Fruit fly (Drosophila melanogaster) whole organism, embryonic: ENCODE results near the gene CG15141.

ENCODE experiments used
- BEAF-32 ChIP-seq: fragments of 200-800 bp; sonication (Bioruptor generic); optimal IDR thresholded peaks from 3 replicates; lab custom pipeline; 2017; ENCODE audit warnings: missing biosample characterization, missing genetic modification characterization, mild to moderate bottlenecking, moderate library complexity, missing genetic modification reagents
- C15 ChIP-seq: fragments of 200-800 bp; sonication (Bioruptor generic); IDR thresholded peaks from 3 replicates; pipeline ENCODE4 v1.3.6; 2022; ENCODE audit warnings: missing biosample characterization, missing genetic modification characterization
- CG10431 ChIP-seq: fragments of 200-800 bp; sonication (Bioruptor generic); optimal IDR thresholded peaks from 3 replicates; lab custom pipeline; 2018; ENCODE audit warnings: missing biosample characterization, mild to moderate bottlenecking, missing genetic modification characterization
- CG11398 ChIP-seq: fragments of 200-800 bp; sonication (Bioruptor generic); optimal IDR thresholded peaks from 2 replicates; lab custom pipeline; 2016; ENCODE audit warnings: missing biosample characterization, missing genetic modification characterization
- CG12071 ChIP-seq: fragments of 200-800 bp; sonication (Bioruptor generic); optimal IDR thresholded peaks from 3 replicates; lab custom pipeline; 2018; ENCODE audit warnings: missing biosample characterization, mild to moderate bottlenecking, missing genetic modification characterization
- CG1233 ChIP-seq: fragments of 200-800 bp; sonication (Bioruptor generic); optimal IDR thresholded peaks from 4 replicates; lab custom pipeline; 2018; ENCODE audit warnings: missing biosample characterization, mild to moderate bottlenecking, missing genetic modification characterization
- CG13424 ChIP-seq: fragments of 200-800 bp; sonication (Bioruptor generic); optimal IDR thresholded peaks from 2 replicates; lab custom pipeline; 2019; ENCODE audit warnings: missing biosample characterization, mild to moderate bottlenecking, missing genetic modification characterization, moderate library complexity
- CG15011 ChIP-seq: fragments of 200-800 bp; sonication (Bioruptor generic); optimal IDR thresholded peaks from 3 replicates; lab custom pipeline; 2018; ENCODE audit warnings: missing biosample characterization, mild to moderate bottlenecking, missing genetic modification characterization
- CG15073 ChIP-seq: fragments of 200-800 bp; sonication (Bioruptor generic); optimal IDR thresholded peaks from 2 replicates; lab custom pipeline; 2016; ENCODE audit warnings: missing biosample characterization, missing genetic modification characterization
- CG15269 ChIP-seq: fragments of 200-800 bp; sonication (Bioruptor generic); optimal IDR thresholded peaks from 2 replicates; lab custom pipeline; 2018; ENCODE audit warnings: missing biosample characterization, mild to moderate bottlenecking, missing genetic modification characterization, moderate library complexity
- CG16815 ChIP-seq: fragments of 200-800 bp; sonication (Bioruptor generic); optimal IDR thresholded peaks from 3 replicates; lab custom pipeline; 2017; ENCODE audit warnings: missing biosample characterization, mild to moderate bottlenecking, missing genetic modification characterization
- CG17328 ChIP-seq: fragments of 200-800 bp; sonication (Bioruptor generic); IDR thresholded peaks from 2 replicates; pipeline ENCODE4 v1.3.6; 2022; ENCODE audit warnings: missing biosample characterization, missing genetic modification characterization
- CG17361 ChIP-seq: fragments of 200-800 bp; sonication (Bioruptor generic); IDR thresholded peaks from 3 replicates; pipeline ENCODE4 v1.3.6; 2022; ENCODE audit warnings: missing biosample characterization, missing genetic modification characterization
- CG2120 ChIP-seq: fragments of 200-800 bp; sonication (Bioruptor generic); optimal IDR thresholded peaks from 3 replicates; lab custom pipeline; 2016; ENCODE audit warnings: missing biosample characterization, missing genetic modification characterization
- CG2678 ChIP-seq: fragments of 200-800 bp; sonication (Bioruptor generic); optimal IDR thresholded peaks from 3 replicates; lab custom pipeline; 2019; ENCODE audit warnings: missing biosample characterization, mild to moderate bottlenecking, missing genetic modification characterization, moderate library complexity
- CG30431 ChIP-seq: fragments of 200-800 bp; sonication (Bioruptor generic); optimal IDR thresholded peaks from 2 replicates; lab custom pipeline; 2017; ENCODE audit warnings: missing biosample characterization, missing genetic modification characterization
- CG31224 ChIP-seq: fragments of 200-800 bp; sonication (Bioruptor generic); IDR thresholded peaks from 2 replicates; pipeline ENCODE4 v1.3.6; 2022; ENCODE audit warnings: missing biosample characterization, missing genetic modification characterization
- CG31441 ChIP-seq: fragments of 200-800 bp; sonication (Bioruptor generic); IDR thresholded peaks from 2 replicates; pipeline ENCODE4 v1.3.6; 2022; ENCODE audit warnings: missing biosample characterization, missing genetic modification characterization
- CG33213 ChIP-seq: fragments of 200-800 bp; sonication (Bioruptor generic); optimal IDR thresholded peaks from 3 replicates; lab custom pipeline; 2016; ENCODE audit warnings: missing biosample characterization, missing genetic modification characterization
- CG4404 ChIP-seq: fragments of 200-800 bp; sonication (Bioruptor generic); IDR thresholded peaks from 2 replicates; pipeline ENCODE4 v1.3.6; 2022; ENCODE audit warnings: missing biosample characterization, missing genetic modification characterization
- CG9797 ChIP-seq: fragments of 200-800 bp; sonication (Bioruptor generic); optimal IDR thresholded peaks from 3 replicates; lab custom pipeline; 2018; ENCODE audit warnings: missing biosample characterization, mild to moderate bottlenecking, missing genetic modification characterization
- CG9876 ChIP-seq: fragments of 200-800 bp; sonication (Bioruptor generic); optimal IDR thresholded peaks from 2 replicates; lab custom pipeline; 2016; ENCODE audit warnings: missing biosample characterization, missing genetic modification characterization
- Chrac-16 ChIP-seq: fragments of 200-800 bp; sonication (Bioruptor generic); optimal IDR thresholded peaks from 3 replicates; lab custom pipeline; 2016; ENCODE audit warnings: missing biosample characterization, missing genetic modification characterization
- D ChIP-seq, 2 experiments: fragments of 200-800 bp in 1 of 2; fragments of >200 bp in 1 of 2; sonication (Bioruptor generic) in 1 of 2; optimal IDR thresholded peaks; 2 replicates in 1 of 2; 3 replicates in 1 of 2; lab custom pipeline; 2017; ENCODE audit warnings: mild to moderate bottlenecking in 1 of 2, missing biosample characterization in 1 of 2, missing genetic modification characterization in 1 of 2, missing genetic modification reagents in 1 of 2
- D19A ChIP-seq: fragments of 200-800 bp; optimal IDR thresholded peaks from 3 replicates; lab custom pipeline; 2019; ENCODE audit warnings: missing biosample characterization, mild to moderate bottlenecking, missing genetic modification characterization, moderate library complexity
- Ets65A ChIP-seq: fragments of 200-800 bp; sonication (Bioruptor generic); peaks from one replicate; lab custom pipeline; 2016; ENCODE audit warnings: missing biosample characterization, missing genetic modification characterization
- H2.0 ChIP-seq: fragments of 200-800 bp; sonication (Bioruptor generic); IDR thresholded peaks from 2 replicates; pipeline ENCODE4 v1.3.6; 2022; ENCODE audit warnings: missing biosample characterization, missing genetic modification characterization
- Kr ChIP-seq: fragments of 200-800 bp; sonication (Bioruptor generic); optimal IDR thresholded peaks from 2 replicates; lab custom pipeline; 2017; ENCODE audit warnings: missing biosample characterization, mild to moderate bottlenecking, missing genetic modification characterization
- Lhr ChIP-seq: fragments of 200-800 bp; sonication (Bioruptor generic); optimal IDR thresholded peaks from 3 replicates; lab custom pipeline; 2017; ENCODE audit warnings: mild to moderate bottlenecking, missing biosample characterization, missing genetic modification reagents, missing genetic modification characterization
- MTF-1 ChIP-seq: fragments of 200-800 bp; sonication (Bioruptor generic); optimal IDR thresholded peaks from 2 replicates; lab custom pipeline; 2018; ENCODE audit warnings: missing biosample characterization, mild to moderate bottlenecking, missing genetic modification characterization, borderline replicate concordance
- NFAT ChIP-seq: fragments of 200-800 bp; sonication (Bioruptor generic); IDR thresholded peaks from 2 replicates; pipeline ENCODE4 v1.3.6; 2022; ENCODE audit warnings: missing biosample characterization, missing genetic modification characterization
- Nf-YB ChIP-seq: fragments of 200-800 bp; sonication (Bioruptor generic); optimal IDR thresholded peaks from 3 replicates; lab custom pipeline; 2019; ENCODE audit warnings: missing biosample characterization, mild to moderate bottlenecking, missing genetic modification characterization, moderate library complexity
- Poxn ChIP-seq: fragments of 200-800 bp; sonication (Bioruptor generic); IDR thresholded peaks from 2 replicates; pipeline ENCODE4 v1.3.6; 2022; ENCODE audit warnings: missing biosample characterization, missing genetic modification characterization
- Scr ChIP-seq: fragments of 200-800 bp; sonication (Bioruptor generic); IDR thresholded peaks from 2 replicates; pipeline ENCODE4 v1.3.6; 2022; ENCODE audit warnings: missing biosample characterization, missing genetic modification characterization; ENCODE audit not compliant: partially characterized antibody
- Spps ChIP-seq: fragments of 200-800 bp; sonication (Bioruptor generic); optimal IDR thresholded peaks from 2 replicates; lab custom pipeline; 2018; ENCODE audit warnings: missing biosample characterization, mild to moderate bottlenecking, missing genetic modification characterization
- Sry-β ChIP-seq: fragments of 200-800 bp; sonication (Bioruptor generic); optimal IDR thresholded peaks from 2 replicates; lab custom pipeline; 2018; ENCODE audit warnings: missing biosample characterization, mild to moderate bottlenecking, missing genetic modification characterization, moderate library complexity
- Sry-δ ChIP-seq: fragments of 200-800 bp; sonication (Bioruptor generic); optimal IDR thresholded peaks from 2 replicates; lab custom pipeline; 2016; ENCODE audit warnings: missing biosample characterization, missing genetic modification characterization
- chm ChIP-seq: fragments of 200-800 bp; sonication (Bioruptor generic); IDR thresholded peaks from 2 replicates; pipeline ENCODE4 v1.3.6; 2022; ENCODE audit warnings: missing biosample characterization, missing genetic modification characterization
- grau ChIP-seq: fragments of 200-800 bp; optimal IDR thresholded peaks from 3 replicates; lab custom pipeline; 2019; ENCODE audit warnings: missing biosample characterization, mild to moderate bottlenecking, missing genetic modification characterization, moderate library complexity
- hth ChIP-seq: fragments of >200 bp; optimal IDR thresholded peaks from 2 replicates; lab custom pipeline; 2017; ENCODE audit warnings: inconsistent platforms
- inv ChIP-seq: fragments of 200-800 bp; sonication (Bioruptor generic); IDR thresholded peaks from 2 replicates; pipeline ENCODE4 v1.3.6; 2022; ENCODE audit warnings: missing biosample characterization, missing genetic modification characterization; ENCODE audit not compliant: partially characterized antibody
- ken ChIP-seq: fragments of 200-800 bp; sonication (Bioruptor generic); IDR thresholded peaks from 3 replicates; pipeline ENCODE4 v1.3.6; 2022; ENCODE audit warnings: missing biosample characterization, missing genetic modification characterization
- lbe ChIP-seq: fragments of 200-800 bp; sonication (Bioruptor generic); optimal IDR thresholded peaks from 2 replicates; lab custom pipeline; 2016; ENCODE audit warnings: missing biosample characterization, mild to moderate bottlenecking, missing genetic modification characterization
- luna ChIP-seq: fragments of 200-800 bp; sonication (Bioruptor generic); optimal IDR thresholded peaks from 2 replicates; lab custom pipeline; 2016; ENCODE audit warnings: missing biosample characterization, missing genetic modification characterization
- maf-S ChIP-seq: fragments of 200-800 bp; sonication (Bioruptor generic); optimal IDR thresholded peaks from 2 replicates; lab custom pipeline; 2016; ENCODE audit warnings: missing biosample characterization, missing genetic modification characterization
- pita ChIP-seq: fragments of 200-800 bp; sonication (Bioruptor generic); optimal IDR thresholded peaks from 2 replicates; lab custom pipeline; 2017; ENCODE audit warnings: missing biosample characterization, mild to moderate bottlenecking, missing genetic modification characterization
- pum ChIP-seq: fragments of 200-800 bp; sonication (Bioruptor generic); optimal IDR thresholded peaks from 2 replicates; lab custom pipeline; 2016; ENCODE audit warnings: missing biosample characterization, missing genetic modification characterization
- schlank ChIP-seq: fragments of 200-800 bp; sonication (Bioruptor generic); optimal IDR thresholded peaks from 2 replicates; lab custom pipeline; 2018; ENCODE audit warnings: missing biosample characterization, mild to moderate bottlenecking, missing genetic modification characterization
- sim ChIP-seq: fragments of 200-800 bp; sonication (Bioruptor generic); IDR thresholded peaks from 2 replicates; pipeline ENCODE4 v1.3.6; 2022; ENCODE audit warnings: missing biosample characterization, missing genetic modification characterization
- sima ChIP-seq: fragments of 200-800 bp; sonication (Bioruptor generic); optimal IDR thresholded peaks from 2 replicates; lab custom pipeline; 2016; ENCODE audit warnings: missing biosample characterization, missing genetic modification characterization
- tio ChIP-seq: fragments of 200-800 bp; sonication (Bioruptor generic); optimal IDR thresholded peaks from 2 replicates; lab custom pipeline; 2017; ENCODE audit warnings: missing biosample characterization, missing genetic modification characterization, inconsistent platforms

Gene CG15141

DNA sequence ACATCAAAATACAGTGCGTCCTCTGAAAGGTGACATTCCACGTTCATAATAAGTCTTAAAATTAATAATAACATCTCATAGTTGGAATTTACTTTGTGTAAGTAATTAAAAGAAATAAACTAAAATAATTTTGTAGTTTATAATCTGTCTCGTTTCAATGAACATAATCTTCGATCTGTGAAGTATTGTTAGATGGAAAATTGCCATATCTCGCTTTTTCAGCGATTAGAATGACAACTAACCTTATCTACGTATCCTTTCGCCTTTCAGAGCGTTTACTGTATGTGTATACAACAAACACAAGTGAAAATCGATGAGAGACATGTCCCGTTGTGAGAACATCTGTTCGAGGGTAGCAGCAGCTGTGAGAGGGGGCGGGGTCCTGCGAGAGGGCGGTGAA lies 28.1 kb upstream of the CG15141 start (continued):
- TF ChIP-seq CG17328 (GFP tag; lab: Robert Waterston, UW), result peak; percentile 33; the same call in 1 of the 2 replicates
- TF ChIP-seq CG30431, result peak; percentile 47
- peak; percentile 60 for TF ChIP-seq CG15011
- no peak for TF ChIP-seq D (optimal IDR thresholded peaks at IDR 0.05; lab: Kevin White, UChicago)
- peak; percentile 80 for TF ChIP-seq D (GFP tag; optimal IDR thresholded peaks at IDR 0.05; lab: Kevin White, UChicago)
- peak; percentile 92 for TF ChIP-seq CG17361 (GFP tag; lab: Robert Waterston, UW)
- peak; percentile 68 for TF ChIP-seq CG15269 (tag; lab: Kevin White, UChicago)
- no peak for TF ChIP-seq BEAF-32
- no peak for TF ChIP-seq chm (GFP tag; lab: Robert Waterston, UW)
- TF ChIP-seq luna, result no peak
- no peak for TF ChIP-seq CG33213
- peak; percentile 56 for TF ChIP-seq MTF-1
- no peak for TF ChIP-seq NFAT (GFP tag; lab: Robert Waterston, UW)
- TF ChIP-seq CG4404 (GFP tag; lab: Robert Waterston, UW), result peak; percentile 60
- TF ChIP-seq Ets65A, result no peak
- TF ChIP-seq sima (GFP tag; lab: Kevin White, UChicago), result peak; percentile 2
- TF ChIP-seq schlank (tag; lab: Kevin White, UChicago), result no peak
- no peak for TF ChIP-seq lbe (GFP tag; lab: Kevin White, UChicago)
- TF ChIP-seq CG10431 (GFP tag; lab: Kevin White, UChicago), result peak; percentile 50
- TF ChIP-seq CG11398, result no peak
- TF ChIP-seq inv (GFP tag; lab: Robert Waterston, UW), result no peak
- TF ChIP-seq Poxn, result no peak
- no peak for TF ChIP-seq Sry-δ (GFP tag; lab: Kevin White, UChicago)
- no peak for TF ChIP-seq CG9876 (GFP tag; lab: Kevin White, UChicago)
- TF ChIP-seq sim (GFP tag; lab: Robert Waterston, UW), result no peak
- no peak for TF ChIP-seq Scr (GFP tag; lab: Robert Waterston, UW)
- peak; percentile 54 for TF ChIP-seq Nf-YB (GFP tag; lab: Kevin White, UChicago)
- peak; percentile 89 for TF ChIP-seq CG13424 (tag; lab: Kevin White, UChicago)
- TF ChIP-seq CG12071 (GFP tag; lab: Kevin White, UChicago), result peak; percentile 54
- no peak for TF ChIP-seq C15 (GFP tag; lab: Robert Waterston, UW)
- peak; percentile 39 for TF ChIP-seq pum (GFP tag; lab: Kevin White, UChicago)
- TF ChIP-seq CG2120 (GFP tag; lab: Kevin White, UChicago), result peak; percentile 82
- TF ChIP-seq Kr (GFP tag; lab: Kevin White, UChicago), result no peak
- TF ChIP-seq ken (GFP tag; lab: Robert Waterston, UW), result 0 out of 3 replicates have a peak, but pooled peaks have one; percentile 38
- no peak for TF ChIP-seq pita (GFP tag; lab: Kevin White, UChicago)
- TF ChIP-seq D19A, result peak; percentile 81
- TF ChIP-seq CG31224 (GFP tag; lab: Robert Waterston, UW), result no peak
- TF ChIP-seq CG1233 (GFP tag; lab: Kevin White, UChicago), result peak; percentile 81
- TF ChIP-seq maf-S, result no peak
- no peak for TF ChIP-seq CG15073 (GFP tag; lab: Kevin White, UChicago)
- TF ChIP-seq grau (tag; lab: Kevin White, UChicago), result peak; percentile 99
- TF ChIP-seq Lhr (GFP tag; lab: Kevin White, UChicago), result peak; percentile 11
- no peak for TF ChIP-seq Sry-β
- TF ChIP-seq CG16815, result peak; percentile 74
- no peak for TF ChIP-seq hth (lab: Kevin White, UChicago)
- no peak; the same call in 1 of the 2 replicates for TF ChIP-seq H2.0 (GFP tag; lab: Robert Waterston, UW)
- no peak for TF ChIP-seq CG9797 (GFP tag; lab: Kevin White, UChicago)
- peak; percentile 84 for TF ChIP-seq CG31441 (GFP tag; lab: Robert Waterston, UW)
- TF ChIP-seq Spps (tag; lab: Kevin White, UChicago), result peak; percentile 82
- TF ChIP-seq tio (GFP tag; lab: Kevin White, UChicago), result peak; percentile 67
- peak; percentile 63 for TF ChIP-seq Chrac-16 (GFP tag; lab: Kevin White, UChicago)
- peak; percentile 90 for TF ChIP-seq CG2678 (tag; lab: Kevin White, UChicago)
